Worm (Caenorhabditis elegans): ENCODE data around the gene famk-1.

Gene famk-1

ce11 chrX:15230394-15230968 is 17.4 kb upstream of the famk-1 start, which contains the start of gene H03A11.2 (continued):
- no peak for TF ChIP-seq nhr-11 (tag; optimal IDR thresholded peaks at IDR 0.05)
- no peak for TF ChIP-seq madf-5 (GFP tag; IDR thresholded peaks at IDR 0.05)
- TF ChIP-seq fkh-10 (GFP tag; optimal IDR thresholded peaks at IDR 0.05): no peak
- no peak for TF ChIP-seq daf-16 (GFP tag; optimal IDR thresholded peaks at IDR 0.05)
- peak; percentile 68 for TF ChIP-seq daf-16 (tag; optimal IDR thresholded peaks at IDR 0.05)
- TF ChIP-seq snpc-4 (tag; optimal IDR thresholded peaks at IDR 0.05): no peak
- TF ChIP-seq duxl-1 (tag; optimal IDR thresholded peaks at IDR 0.05; ENCODE audit: poor library complexity): no peak
- no peak for TF ChIP-seq mes-2 (tag; optimal IDR thresholded peaks at IDR 0.05; ENCODE audit: poor library complexity, severe bottlenecking)
- TF ChIP-seq daf-12 (tag; optimal IDR thresholded peaks at IDR 0.05): no peak
- no peak for TF ChIP-seq R02D3.7 (tag; optimal IDR thresholded peaks at IDR 0.05)
- no peak for TF ChIP-seq arid-1 (GFP tag; conservative IDR thresholded peaks at IDR 0.05)
- TF ChIP-seq dmd-8 (GFP tag; IDR thresholded peaks at IDR 0.05): no peak
- no peak for TF ChIP-seq sdz-12 (GFP tag; optimal IDR thresholded peaks at IDR 0.05)

- TF ChIP-seq madf-9 (GFP tag; conservative IDR thresholded peaks at IDR 0.05) (no peak), jun-1 (tag; optimal IDR thresholded peaks at IDR 0.05) (no peak), Y75B8A.6 (GFP tag; IDR thresholded peaks at IDR 0.05) (no peak), lin-15B (tag; optimal IDR thresholded peaks at IDR 0.05) (no peak), dve-1 (tag; optimal IDR thresholded peaks at IDR 0.05; ENCODE audit: insufficient read depth) (peak; percentile 16), hlh-11 (tag; optimal IDR thresholded peaks at IDR 0.05) (peak; percentile 4), rbr-2 (tag; optimal IDR thresholded peaks at IDR 0.05) (no peak), daf-16 (GFP tag; optimal IDR thresholded peaks at IDR 0.05) (no peak), daf-16 (tag; optimal IDR thresholded peaks at IDR 0.05) (peak; percentile 71), pqm-1 (tag; optimal IDR thresholded peaks at IDR 0.05) (peak; percentile 73), R02D3.7 (tag; optimal IDR thresholded peaks at IDR 0.05) (no peak), zip-2 (tag; optimal IDR thresholded peaks at IDR 0.05) (no peak), ama-1 (optimal IDR thresholded peaks at IDR 0.05) (no peak), dpl-1 (GFP tag; optimal IDR thresholded peaks at IDR 0.05) (no peak), pha-4 (GFP tag; IDR thresholded peaks at IDR 0.05) (no peak), pha-4 (tag; optimal IDR thresholded peaks at IDR 0.05) (no peak), egl-27 (tag; optimal IDR thresholded peaks at IDR 0.05) (no peak), ces-1 (GFP tag; optimal IDR thresholded peaks at IDR 0.05) (no peak), attf-4 (tag; optimal IDR thresholded peaks at IDR 0.05) (no peak), lin-13 (GFP tag; optimal IDR thresholded peaks at IDR 0.05) (no peak), unc-130 (GFP tag; optimal IDR thresholded peaks at IDR 0.05) (no peak), php-3 (GFP tag; IDR thresholded peaks at IDR 0.05) (no peak), dmd-6 (GFP tag; IDR thresholded peaks at IDR 0.05) (no peak), cey-2 (tag; optimal IDR thresholded peaks at IDR 0.05; ENCODE audit: borderline replicate concordance, insufficient read depth) (no peak), Y48G9A.11 (GFP tag; IDR thresholded peaks at IDR 0.05) (no peak), F26F4.8 (GFP tag; conservative IDR thresholded peaks at IDR 0.05) (no peak), zfp-3 (GFP tag; conservative IDR thresholded peaks at IDR 0.05) (no peak), dmd-9 (GFP tag; IDR thresholded peaks at IDR 0.05) (no peak), nhr-77 (tag; optimal IDR thresholded peaks at IDR 0.05) (no peak), nhr-28 (tag; optimal IDR thresholded peaks at IDR 0.05) (peak; percentile 55)
Observed at ce11 chrX:15229174-15229573, 16.1 kb upstream of the famk-1 start.
